Worm (Caenorhabditis elegans) whole organism, midembryonic: ENCODE measurements around the gene C48D1.5.

Source experiments
- flt-1 ChIP-seq: fragments of 200-800 bp; sonication (Bioruptor generic); IDR thresholded peaks from 2 replicates; pipeline ENCODE4 v1.3.6; 2022; ENCODE audit warnings: missing genetic modification characterization, missing compliant biosample characterization
- klf-2 ChIP-seq: fragments of 200-800 bp; sonication (Bioruptor generic); conservative IDR thresholded peaks from 2 replicates; pipeline ENCODE4 v1.3.6; 2022; ENCODE audit warnings: missing genetic modification reagents, missing genetic modification characterization, missing compliant biosample characterization
- med-1 ChIP-seq: sonication (generic microtip); optimal IDR thresholded peaks from 2 replicates; lab custom pipeline; 2017; ENCODE audit warnings: missing genetic modification characterization, mild to moderate bottlenecking, missing compliant biosample characterization, antibody characterized with exemption, missing genetic modification reagents; ENCODE audit not compliant: insufficient read depth
- ztf-23 ChIP-seq: fragments of 200-800 bp; sonication (Bioruptor generic); IDR thresholded peaks from 2 replicates; pipeline ENCODE4 v1.3.6; 2022; ENCODE audit warnings: missing genetic modification reagents, missing genetic modification characterization, missing compliant biosample characterization
- ztf-29 ChIP-seq: fragments of 200-800 bp; sonication (Bioruptor generic); IDR thresholded peaks from 2 replicates; pipeline ENCODE4 v1.3.6; 2022; ENCODE audit warnings: missing genetic modification reagents, missing genetic modification characterization, missing compliant biosample characterization

- TF ChIP-seq klf-2 (GFP tag; lab: Robert Waterston, UW): no peak
- no peak for TF ChIP-seq flt-1
- no peak for TF ChIP-seq ztf-29
- no peak for TF ChIP-seq med-1 (GFP tag; lab: Kevin White, UChicago)
- TF ChIP-seq ztf-23 (GFP tag; lab: Robert Waterston, UW): no peak
Measured at ce11 chrIV:13205891-13206290, 15.9 kb upstream of the C48D1.5 start.
